Worm (Caenorhabditis elegans): Measurements from ENCODE around the gene zig-13.

zig-13 gene

DNA sequence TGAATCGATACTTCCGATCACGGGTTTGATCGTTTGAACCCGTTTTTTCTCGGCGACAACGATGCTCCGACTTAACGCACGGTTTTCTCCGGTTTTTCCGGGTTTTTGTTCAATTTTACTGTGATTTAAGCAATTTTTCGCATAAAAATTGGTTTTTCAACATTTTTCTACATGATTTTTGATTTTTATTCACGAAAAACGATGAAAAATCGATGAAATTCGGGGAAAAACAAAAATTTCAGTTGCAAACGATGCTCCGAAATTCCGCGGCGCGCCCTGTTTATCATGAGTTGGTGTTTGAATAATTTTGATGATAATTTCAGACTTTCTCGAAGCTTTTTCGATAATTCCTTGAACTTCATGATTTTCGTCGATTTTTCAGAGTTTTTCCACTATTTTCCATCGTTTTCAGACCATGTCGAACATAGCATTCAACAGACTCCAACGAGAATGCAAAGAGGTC lies 31.9 kb upstream of the zig-13 start, which contains the start of gene ubc-20:
ubc-20 (plus strand) TSS at position 413 of the 463 bp plus-strand sequence.
- TF ChIP-seq nhr-28 (tag; optimal IDR thresholded peaks at IDR 0.05) (no peak), nfya-1 (tag; optimal IDR thresholded peaks at IDR 0.05; ENCODE audit: insufficient read depth) (peak; percentile 29), ZK546.5 (tag; optimal IDR thresholded peaks at IDR 0.05) (no peak), ama-1 (optimal IDR thresholded peaks at IDR 0.05) (no peak), pha-4 (tag; optimal IDR thresholded peaks at IDR 0.05) (peak; percentile 51), lin-15B (tag; optimal IDR thresholded peaks at IDR 0.05) (peak; percentile 15), elt-2 (tag; optimal IDR thresholded peaks at IDR 0.05) (peak; percentile 42), R02D3.7 (tag; optimal IDR thresholded peaks at IDR 0.05) (no peak), skn-1 (tag; optimal IDR thresholded peaks at IDR 0.05) (peak; percentile 14), ceh-82 (tag; optimal IDR thresholded peaks at IDR 0.05) (no peak), hmg-11 (tag; optimal IDR thresholded peaks at IDR 0.05) (peak; percentile 39)

DNA sequence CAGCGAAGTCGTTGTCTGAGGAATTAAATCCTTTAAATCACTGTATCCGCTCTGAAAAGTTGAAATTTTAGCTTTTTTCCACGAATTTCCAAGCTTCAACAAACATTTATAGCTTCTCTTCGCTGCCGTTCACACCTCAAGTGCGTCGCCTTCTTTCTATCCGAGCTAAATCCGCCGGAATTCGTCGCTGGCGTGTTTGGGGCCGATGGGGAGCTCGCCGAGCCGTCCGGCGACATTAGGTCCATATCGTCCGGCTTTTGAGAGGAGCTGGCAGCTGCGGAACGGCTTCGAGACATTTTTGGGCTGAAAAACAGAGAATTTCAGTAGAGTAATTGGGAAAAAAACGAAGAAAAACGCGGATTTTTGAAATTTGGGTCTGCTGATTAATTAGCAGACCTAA lies 31.3 kb upstream of the zig-13 start, which contains the start of gene mxl-2:
mxl-2 (minus strand) TSS at position 303 of the 400 bp plus-strand sequence.
- TF ChIP-seq fos-1 (tag; optimal IDR thresholded peaks at IDR 0.05) (no peak), jun-1 (tag; optimal IDR thresholded peaks at IDR 0.05) (no peak), tbx-2 (tag; optimal IDR thresholded peaks at IDR 0.05) (no peak), daf-12 (tag; optimal IDR thresholded peaks at IDR 0.05) (no peak), nfya-1 (tag; optimal IDR thresholded peaks at IDR 0.05; ENCODE audit: insufficient read depth) (no peak), ztf-4 (tag; optimal IDR thresholded peaks at IDR 0.05) (no peak), ztf-11 (tag; optimal IDR thresholded peaks at IDR 0.05) (no peak), lsy-12 (tag; optimal IDR thresholded peaks at IDR 0.05) (no peak), skn-1 (tag; optimal IDR thresholded peaks at IDR 0.05) (no peak), nhr-43 (tag; optimal IDR thresholded peaks at IDR 0.05; ENCODE audit: poor library complexity, severe bottlenecking) (no peak), snpc-4 (tag; optimal IDR thresholded peaks at IDR 0.05) (no peak), unc-62 (GFP tag; optimal IDR thresholded peaks at IDR 0.05) (no peak), nhr-25 (tag; optimal IDR thresholded peaks at IDR 0.05) (no peak), elt-2 (tag; optimal IDR thresholded peaks at IDR 0.05) (no peak), pha-4 (tag; optimal IDR thresholded peaks at IDR 0.05) (no peak), ceh-82 (tag; optimal IDR thresholded peaks at IDR 0.05) (no peak), nhr-237 (tag; optimal IDR thresholded peaks at IDR 0.05) (no peak), elt-3 (tag; optimal IDR thresholded peaks at IDR 0.05) (no peak), fkh-10 (GFP tag; optimal IDR thresholded peaks at IDR 0.05) (no peak)

ce11 chrIII:185909-186308 lies 29.4 kb upstream of the zig-13 start:
- peak; percentile 19 for TF ChIP-seq elt-2 (tag; optimal IDR thresholded peaks at IDR 0.05)

DNA sequence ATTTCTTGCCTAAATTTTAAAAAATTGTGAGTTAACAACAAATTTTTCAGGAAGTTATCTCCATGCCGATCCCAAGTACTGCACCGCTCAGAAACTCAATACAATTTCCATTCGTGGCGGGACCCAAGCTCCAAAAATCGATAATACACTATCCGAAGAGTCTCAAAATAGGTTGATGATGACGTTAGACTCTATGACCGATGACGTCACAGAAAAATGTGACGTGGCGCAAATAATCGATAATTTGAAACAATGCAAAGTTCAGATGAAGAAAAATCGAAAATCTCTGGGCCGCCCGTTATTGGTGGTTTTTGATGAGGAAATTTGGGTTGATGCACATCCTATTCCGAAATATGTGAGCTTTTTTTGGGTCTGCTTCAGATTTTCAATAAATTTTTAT lies 27.8 kb upstream of the zig-13 start:
- no peak for TF ChIP-seq ama-1 (optimal IDR thresholded peaks at IDR 0.05)
- TF ChIP-seq nhr-28 (tag; optimal IDR thresholded peaks at IDR 0.05): no peak
- no peak for TF ChIP-seq daf-12 (tag; optimal IDR thresholded peaks at IDR 0.05)
- peak; percentile 49 for TF ChIP-seq ceh-28 (tag; optimal IDR thresholded peaks at IDR 0.05)

DNA sequence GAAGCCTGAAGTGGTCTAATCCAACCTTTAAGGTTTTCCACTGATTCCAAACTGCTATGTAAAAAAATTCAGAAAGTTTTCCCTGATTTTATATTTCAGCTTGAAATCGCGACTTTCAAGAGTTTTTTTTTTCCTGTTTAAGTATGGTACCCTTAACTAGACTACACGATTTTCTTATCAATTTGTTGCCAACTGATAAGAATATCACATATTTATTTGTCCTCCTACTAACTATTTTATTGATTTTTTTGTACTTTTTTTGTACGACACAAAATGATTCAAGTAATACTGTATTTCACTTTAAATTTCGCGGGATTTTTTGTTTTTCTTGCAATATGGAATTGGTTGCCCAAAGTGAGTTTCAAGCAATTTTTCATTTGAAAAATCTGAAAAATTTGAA lies 26.5 kb upstream of the zig-13 start:
- TF ChIP-seq sea-2 (GFP tag; optimal IDR thresholded peaks at IDR 0.05): no peak
- no peak for TF ChIP-seq zag-1 (tag; optimal IDR thresholded peaks at IDR 0.05)
- TF ChIP-seq pqm-1 (tag; optimal IDR thresholded peaks at IDR 0.05): peak; percentile 52
- peak; percentile 66 for TF ChIP-seq elt-2 (tag; optimal IDR thresholded peaks at IDR 0.05)

- TF ChIP-seq unc-62 (GFP tag; optimal IDR thresholded peaks at IDR 0.05) (no peak), nhr-76 (tag; optimal IDR thresholded peaks at IDR 0.05) (no peak), nhr-43 (tag; optimal IDR thresholded peaks at IDR 0.05; ENCODE audit: poor library complexity, severe bottlenecking) (no peak), skn-1 (tag; optimal IDR thresholded peaks at IDR 0.05) (no peak), tbx-2 (tag; optimal IDR thresholded peaks at IDR 0.05) (no peak), unc-39 (tag; optimal IDR thresholded peaks at IDR 0.05) (no peak), nfya-1 (tag; optimal IDR thresholded peaks at IDR 0.05; ENCODE audit: insufficient read depth) (no peak), nhr-237 (tag; optimal IDR thresholded peaks at IDR 0.05) (no peak), egl-27 (tag; optimal IDR thresholded peaks at IDR 0.05) (no peak), nhr-28 (tag; optimal IDR thresholded peaks at IDR 0.05) (no peak), ceh-9 (tag; optimal IDR thresholded peaks at IDR 0.05) (no peak), nhr-77 (tag; optimal IDR thresholded peaks at IDR 0.05) (no peak)
Measured at ce11 chrIII:182080-182479, 25.5 kb upstream of the zig-13 start, which contains the start of gene F40G9.15. Gene F40G9.15, plus strand, starts transcription at chrIII:182380.
